Worm (Caenorhabditis elegans) whole organism, young adult: ENCODE results near the gene F25A2.1.

Source experiments
- B0336.3 ChIP-seq: fragments of 200-800 bp; sonication (Bioruptor generic); IDR thresholded peaks from 2 replicates; pipeline ENCODE4 v1.3.6; 2022; ENCODE audit warnings: missing genetic modification characterization, missing compliant biosample characterization
- C17E4.6 ChIP-seq: fragments of 200-800 bp; sonication (Bioruptor generic); IDR thresholded peaks from 2 replicates; pipeline ENCODE4 v1.3.6; 2022; ENCODE audit warnings: missing genetic modification reagents, missing genetic modification characterization, missing compliant biosample characterization
- D2030.7 ChIP-seq: fragments of 200-800 bp; sonication (Bioruptor generic); IDR thresholded peaks from 2 replicates; pipeline ENCODE4 v1.3.6; 2022; ENCODE audit warnings: missing genetic modification reagents, missing genetic modification characterization, missing compliant biosample characterization
- F33H1.4 ChIP-seq: fragments of 200-800 bp; sonication (Bioruptor generic); IDR thresholded peaks from 2 replicates; pipeline ENCODE4 v1.3.6; 2022; ENCODE audit warnings: missing genetic modification reagents, missing genetic modification characterization, missing compliant biosample characterization
- F49E8.2 ChIP-seq: sonication (generic microtip); optimal IDR thresholded peaks from 3 replicates; lab custom pipeline; 2017; ENCODE audit warnings: missing genetic modification characterization, mild to moderate bottlenecking, missing compliant biosample characterization, antibody characterized with exemption, moderate library complexity; ENCODE audit not compliant: insufficient read depth
- F55B11.4 ChIP-seq: sonication (generic microtip); optimal IDR thresholded peaks from 2 replicates; lab custom pipeline; 2016; ENCODE audit warnings: missing compliant biosample characterization, missing genetic modification characterization, borderline replicate concordance; ENCODE audit not compliant: insufficient read depth
- F57C9.4 ChIP-seq: sonication (generic microtip); optimal IDR thresholded peaks from 2 replicates; lab custom pipeline; 2017; ENCODE audit warnings: mild to moderate bottlenecking, missing genetic modification characterization, missing compliant biosample characterization
- atf-7 ChIP-seq: sonication (generic microtip); optimal IDR thresholded peaks from 2 replicates; lab custom pipeline; 2017; ENCODE audit warnings: mild to moderate bottlenecking, missing genetic modification characterization, missing compliant biosample characterization
- ccch-3 ChIP-seq: fragments of 200-800 bp; sonication (Bioruptor generic); optimal IDR thresholded peaks from 2 replicates; lab custom pipeline; 2018; ENCODE audit warnings: mild to moderate bottlenecking, missing genetic modification characterization, missing compliant biosample characterization
- cebp-1 ChIP-seq, 2 experiments: fragments of 200-800 bp in 1 of 2; sonication (Bioruptor generic) in 1 of 2; sonication (generic microtip) in 1 of 2; IDR thresholded peaks in 1 of 2; optimal IDR thresholded peaks in 1 of 2; 2 replicates each; pipeline versions ENCODE4 v1.3.6 to Lab custom; 2017 to 2022; ENCODE audit warnings: missing compliant biosample characterization in 2 of 2, missing genetic modification characterization in 2 of 2, mild to moderate bottlenecking in 1 of 2, missing genetic modification reagents in 1 of 2, moderate library complexity in 1 of 2
- ceh-27 ChIP-seq: fragments of 200-800 bp; sonication (Bioruptor generic); optimal IDR thresholded peaks from 2 replicates; lab custom pipeline; 2018; ENCODE audit warnings: mild to moderate bottlenecking, missing genetic modification characterization, moderate library complexity, missing compliant biosample characterization
- ceh-58 ChIP-seq: fragments of 200-800 bp; sonication (Bioruptor generic); IDR thresholded peaks from 2 replicates; pipeline ENCODE4 v1.3.6; 2022; ENCODE audit warnings: missing genetic modification characterization, missing compliant biosample characterization
- die-1 ChIP-seq: sonication (generic microtip); optimal IDR thresholded peaks from 2 replicates; lab custom pipeline; 2016; ENCODE audit warnings: missing genotype, mild to moderate bottlenecking, missing genetic modification characterization, missing compliant biosample characterization
- dpff-1 ChIP-seq: sonication (generic microtip); optimal IDR thresholded peaks from 2 replicates; lab custom pipeline; 2017; ENCODE audit warnings: mild to moderate bottlenecking, missing genetic modification characterization, missing compliant biosample characterization
- dpl-1 ChIP-seq: fragments of 150-350 bp; optimal IDR thresholded peaks from 2 replicates; lab custom pipeline; 2014; ENCODE audit warnings: missing biosample characterization, missing genetic modification reagents, missing genetic modification characterization
- fkh-3 ChIP-seq: sonication (generic microtip); optimal IDR thresholded peaks from 2 replicates; lab custom pipeline; 2016; ENCODE audit warnings: mild to moderate bottlenecking, missing genetic modification characterization, missing compliant biosample characterization
- him-1 ChIP-seq: sonication (generic microtip); optimal IDR thresholded peaks from 2 replicates; lab custom pipeline; 2016; ENCODE audit warnings: missing genotype, missing genetic modification reagents, missing genetic modification characterization, missing compliant biosample characterization
- hlh-12 ChIP-seq: sonication (generic microtip); optimal IDR thresholded peaks from 2 replicates; lab custom pipeline; 2016; ENCODE audit warnings: missing genetic modification characterization, missing compliant biosample characterization
- hlh-26 ChIP-seq: fragments of 200-800 bp; sonication (Bioruptor generic); conservative IDR thresholded peaks from 2 replicates; pipeline ENCODE4 v1.3.6; 2022; ENCODE audit warnings: missing genetic modification reagents, missing genetic modification characterization, missing compliant biosample characterization
- hmg-1.2 ChIP-seq: fragments of 200-800 bp; sonication (Bioruptor generic); IDR thresholded peaks from 2 replicates; pipeline ENCODE4 v1.3.6; 2022; ENCODE audit warnings: missing genetic modification reagents, missing genetic modification characterization, missing compliant biosample characterization
- let-607 ChIP-seq, 2 experiments: fragments of 200-800 bp in 1 of 2; sonication (Bioruptor generic) in 1 of 2; sonication (generic microtip) in 1 of 2; optimal IDR thresholded peaks; 2 replicates each; lab custom pipeline; 2016 to 2018; ENCODE audit warnings: mild to moderate bottlenecking in 2 of 2, missing compliant biosample characterization in 2 of 2, missing genetic modification characterization in 2 of 2, moderate library complexity in 2 of 2, missing genotype in 1 of 2
- lin-35 ChIP-seq, 3 experiments: fragments of 150-350 bp in 2 of 3; sonication (generic microtip) in 1 of 3; optimal IDR thresholded peaks; 2 replicates each; lab custom pipeline; 2014 to 2018; ENCODE audit warnings: missing biosample characterization in 3 of 3, missing genetic modification characterization in 3 of 3, missing genetic modification reagents in 3 of 3
- lin-40 ChIP-seq: sonication (generic microtip); optimal IDR thresholded peaks from 2 replicates; lab custom pipeline; 2016; ENCODE audit warnings: missing genetic modification characterization, mild to moderate bottlenecking, missing compliant biosample characterization, missing genotype, missing genetic modification reagents
- madf-6 ChIP-seq: fragments of 200-800 bp; sonication (Bioruptor generic); IDR thresholded peaks from 2 replicates; pipeline ENCODE4 v1.3.6; 2022; ENCODE audit warnings: missing genetic modification reagents, missing genetic modification characterization, missing compliant biosample characterization
- mcd-1 ChIP-seq: fragments of 200-800 bp; sonication (Bioruptor generic); IDR thresholded peaks from 2 replicates; pipeline ENCODE4 v1.3.6; 2022; ENCODE audit warnings: missing genetic modification reagents, missing genetic modification characterization, missing compliant biosample characterization
- mes-4 ChIP-seq: sonication (generic microtip); optimal IDR thresholded peaks from 2 replicates; lab custom pipeline; 2016; ENCODE audit warnings: missing genotype, missing genetic modification characterization, missing compliant biosample characterization
- nfya-1 ChIP-seq: sonication (generic microtip); optimal IDR thresholded peaks from 2 replicates; lab custom pipeline; 2017; ENCODE audit warnings: antibody characterized with exemption, missing compliant biosample characterization, missing genetic modification characterization, borderline replicate concordance; ENCODE audit not compliant: insufficient read depth
- nfya-2 ChIP-seq: fragments of 200-800 bp; sonication (Bioruptor generic); IDR thresholded peaks from 2 replicates; pipeline ENCODE4 v1.3.6; 2022; ENCODE audit warnings: missing genetic modification reagents, missing genetic modification characterization, missing compliant biosample characterization
- nhr-179 ChIP-seq: sonication (generic microtip); optimal IDR thresholded peaks from 2 replicates; lab custom pipeline; 2016; ENCODE audit warnings: mild to moderate bottlenecking, missing genetic modification characterization, missing compliant biosample characterization
- nhr-90 ChIP-seq: sonication (generic microtip); optimal IDR thresholded peaks from 2 replicates; lab custom pipeline; 2016; ENCODE audit warnings: missing genotype, mild to moderate bottlenecking, missing genetic modification characterization, missing compliant biosample characterization
- pbrm-1 ChIP-seq: fragments of 200-800 bp; sonication (Bioruptor generic); IDR thresholded peaks from 2 replicates; pipeline ENCODE4 v1.3.6; 2022; ENCODE audit warnings: missing genetic modification reagents, missing genetic modification characterization, missing compliant biosample characterization
- pha-4 ChIP-seq: fragments of 150-350 bp; sonication (generic microtip); optimal IDR thresholded peaks from 2 replicates; lab custom pipeline; 2014; ENCODE audit warnings: missing biosample characterization, missing genetic modification reagents, missing genetic modification characterization
- rcor-1 ChIP-seq: fragments of 200-800 bp; sonication (Bioruptor generic); IDR thresholded peaks from 2 replicates; pipeline ENCODE4 v1.3.6; 2022; ENCODE audit warnings: missing genetic modification reagents, missing genetic modification characterization, missing compliant biosample characterization
- repo-1 ChIP-seq: sonication (generic microtip); optimal IDR thresholded peaks from 2 replicates; lab custom pipeline; 2017; ENCODE audit warnings: mild to moderate bottlenecking, missing genetic modification characterization, missing compliant biosample characterization
- rpc-1 ChIP-seq, 2 experiments: fragments of 150-350 bp in 1 of 2; sonication (generic microtip) in 1 of 2; optimal IDR thresholded peaks; 2 replicates each; lab custom pipeline; 2014 to 2018; ENCODE audit warnings: missing biosample characterization in 1 of 2, missing genetic modification characterization in 1 of 2, missing genetic modification reagents in 1 of 2, missing genotype in 1 of 2
- snpc-1.1 ChIP-seq: sonication (generic microtip); optimal IDR thresholded peaks from 2 replicates; lab custom pipeline; 2017; ENCODE audit warnings: missing genetic modification characterization, mild to moderate bottlenecking, missing compliant biosample characterization, antibody characterized with exemption, moderate library complexity, missing genotype, missing genetic modification reagents; ENCODE audit not compliant: insufficient read depth
- snpc-3.4 ChIP-seq: sonication (generic microtip); optimal IDR thresholded peaks from 2 replicates; lab custom pipeline; 2017; ENCODE audit warnings: missing genetic modification characterization, mild to moderate bottlenecking, missing compliant biosample characterization, antibody characterized with exemption, moderate library complexity, missing genotype, missing genetic modification reagents
- snpc-4 ChIP-seq, 5 experiments: fragments of 150-350 bp in 1 of 5; sonication (generic microtip) in 4 of 5; optimal IDR thresholded peaks; 2 replicates each; lab custom pipeline; 2014 to 2018; ENCODE audit warnings: missing genetic modification characterization in 5 of 5, missing biosample characterization in 3 of 5, antibody characterized with exemption in 2 of 5, mild to moderate bottlenecking in 2 of 5, missing compliant biosample characterization in 2 of 5, missing genotype in 2 of 5, moderate library complexity in 2 of 5, missing genetic modification reagents in 1 of 5
- tlf-1 ChIP-seq: fragments of 200-800 bp; sonication (Bioruptor generic); optimal IDR thresholded peaks from 2 replicates; lab custom pipeline; 2018; ENCODE audit warnings: mild to moderate bottlenecking, missing genetic modification characterization, missing compliant biosample characterization
- unc-62 ChIP-seq: fragments of 150-350 bp; optimal IDR thresholded peaks from 2 replicates; lab custom pipeline; 2014; ENCODE audit warnings: missing biosample characterization, missing genetic modification reagents, missing genetic modification characterization
- xnd-1 ChIP-seq: sonication (generic microtip); optimal IDR thresholded peaks from 2 replicates; lab custom pipeline; 2016; ENCODE audit warnings: missing genotype, missing genetic modification reagents, missing genetic modification characterization, missing compliant biosample characterization
- zfh-2 ChIP-seq: fragments of 200-800 bp; sonication (Bioruptor generic); conservative IDR thresholded peaks from 2 replicates; pipeline ENCODE4 v1.3.6; 2022; ENCODE audit warnings: missing genetic modification reagents, missing genetic modification characterization, missing compliant biosample characterization
- ztf-22 ChIP-seq: fragments of 200-800 bp; sonication (Bioruptor generic); optimal IDR thresholded peaks from 2 replicates; lab custom pipeline; 2018; ENCODE audit warnings: mild to moderate bottlenecking, missing genetic modification characterization, moderate library complexity, missing compliant biosample characterization
- ztf-25 ChIP-seq: fragments of 200-800 bp; sonication (Bioruptor generic); IDR thresholded peaks from 2 replicates; pipeline ENCODE4 v1.3.6; 2022; ENCODE audit warnings: missing genetic modification reagents, missing genetic modification characterization, missing compliant biosample characterization
- ztf-3 ChIP-seq: fragments of 200-800 bp; sonication (Bioruptor generic); optimal IDR thresholded peaks from 2 replicates; lab custom pipeline; 2018; ENCODE audit warnings: mild to moderate bottlenecking, missing genetic modification characterization, missing compliant biosample characterization
- ztf-6 ChIP-seq: fragments of 200-800 bp; sonication (Bioruptor generic); IDR thresholded peaks from 2 replicates; pipeline ENCODE4 v1.3.6; 2022; ENCODE audit warnings: missing genetic modification reagents, missing genetic modification characterization, missing compliant biosample characterization

The F25A2.1 gene

ce11 chrV:1153925-1154324 lies 25.5 kb upstream of the F25A2.1 start (continued):
- TF ChIP-seq ceh-27 (GFP tag; lab: Kevin White, UChicago) (peak; percentile 74), nfya-1 (tag; lab: Kevin White, UChicago) (no peak), F55B11.4 (tag; lab: Kevin White, UChicago) (no peak), cebp-1 (GFP tag; IDR thresholded peaks at IDR 0.05; lab: Robert Waterston, UW) (peak; percentile 57; the same call in 1 of the 2 replicates), cebp-1 (tag; optimal IDR thresholded peaks at IDR 0.05; lab: Kevin White, UChicago) (peak; percentile 66), lin-35 (GFP tag; optimal IDR thresholded peaks at IDR 0.05; lab: Kevin White, UChicago) (no peak), mcd-1 (GFP tag; lab: Robert Waterston, UW) (peak; percentile 39; the same call in 1 of the 2 replicates), ztf-25 (GFP tag; lab: Robert Waterston, UW) (0 out of 2 replicates have a peak, but pooled peaks have one; percentile 48), B0336.3 (GFP tag; lab: Robert Waterston, UW) (no peak), F49E8.2 (tag; lab: Kevin White, UChicago) (no peak), ztf-3 (GFP tag; lab: Kevin White, UChicago) (no peak), snpc-4 (GFP tag; optimal IDR thresholded peaks at IDR 0.05; lab: Kevin White, UChicago) (no peak), snpc-4 (tag; optimal IDR thresholded peaks at IDR 0.05; lab: Kevin White, UChicago) (peak in 2 of 4 experiments; percentile 20 to 32), ztf-22 (no peak), hlh-26 (GFP tag; lab: Robert Waterston, UW) (no peak), C17E4.6 (GFP tag; lab: Robert Waterston, UW) (no peak), fkh-3 (tag; lab: Kevin White, UChicago) (no peak), nfya-2 (GFP tag; lab: Robert Waterston, UW) (no peak), F33H1.4 (GFP tag; lab: Robert Waterston, UW) (no peak; the same call in 1 of the 2 replicates), dpff-1 (no peak), xnd-1 (tag; lab: Kevin White, UChicago) (no peak), F57C9.4 (tag; lab: Kevin White, UChicago) (no peak), die-1 (tag; lab: Kevin White, UChicago) (peak; percentile 18), hlh-12 (tag; lab: Kevin White, UChicago) (no peak), D2030.7 (GFP tag; lab: Robert Waterston, UW) (no peak), dpl-1 (GFP tag; lab: Kevin White, UChicago) (no peak), unc-62 (GFP tag; lab: Kevin White, UChicago) (no peak), tlf-1 (GFP tag; lab: Kevin White, UChicago) (no peak), rcor-1 (GFP tag; lab: Robert Waterston, UW) (no peak), atf-7 (no peak), repo-1 (no peak), mes-4 (tag; lab: Kevin White, UChicago) (no peak), let-607 (tag; optimal IDR thresholded peaks at IDR 0.05; lab: Kevin White, UChicago) (no peak), ceh-58 (GFP tag; lab: Robert Waterston, UW) (no peak), ccch-3 (GFP tag; lab: Kevin White, UChicago) (peak; percentile 19), snpc-1.1 (no peak), him-1 (tag; lab: Kevin White, UChicago) (no peak), pbrm-1 (GFP tag; lab: Robert Waterston, UW) (no peak), madf-6 (GFP tag; lab: Robert Waterston, UW) (no peak), ztf-6 (GFP tag; lab: Robert Waterston, UW) (0 out of 2 replicates have a peak, but pooled peaks have one; percentile 37), nhr-90 (tag; lab: Kevin White, UChicago) (peak; percentile 27), lin-40 (peak; percentile 36), pha-4 (tag; lab: Kevin White, UChicago) (no peak), nhr-179 (tag; lab: Kevin White, UChicago) (no peak), hmg-1.2 (GFP tag; lab: Robert Waterston, UW) (peak; percentile 27; the same call in 1 of the 2 replicates), snpc-3.4 (tag; lab: Kevin White, UChicago) (no peak), rpc-1 (optimal IDR thresholded peaks at IDR 0.05; lab: Kevin White, UChicago) (no peak), rpc-1 (tag; optimal IDR thresholded peaks at IDR 0.05; lab: Kevin White, UChicago) (no peak), zfh-2 (peak; percentile 90)
